Fruit fly (Drosophila melanogaster): Measurements from ENCODE around the gene Klp31E.
A peak's percentile ranks its signal among the peaks of the same experiment; 100 is the strongest.

Klp31E gene

DNA sequence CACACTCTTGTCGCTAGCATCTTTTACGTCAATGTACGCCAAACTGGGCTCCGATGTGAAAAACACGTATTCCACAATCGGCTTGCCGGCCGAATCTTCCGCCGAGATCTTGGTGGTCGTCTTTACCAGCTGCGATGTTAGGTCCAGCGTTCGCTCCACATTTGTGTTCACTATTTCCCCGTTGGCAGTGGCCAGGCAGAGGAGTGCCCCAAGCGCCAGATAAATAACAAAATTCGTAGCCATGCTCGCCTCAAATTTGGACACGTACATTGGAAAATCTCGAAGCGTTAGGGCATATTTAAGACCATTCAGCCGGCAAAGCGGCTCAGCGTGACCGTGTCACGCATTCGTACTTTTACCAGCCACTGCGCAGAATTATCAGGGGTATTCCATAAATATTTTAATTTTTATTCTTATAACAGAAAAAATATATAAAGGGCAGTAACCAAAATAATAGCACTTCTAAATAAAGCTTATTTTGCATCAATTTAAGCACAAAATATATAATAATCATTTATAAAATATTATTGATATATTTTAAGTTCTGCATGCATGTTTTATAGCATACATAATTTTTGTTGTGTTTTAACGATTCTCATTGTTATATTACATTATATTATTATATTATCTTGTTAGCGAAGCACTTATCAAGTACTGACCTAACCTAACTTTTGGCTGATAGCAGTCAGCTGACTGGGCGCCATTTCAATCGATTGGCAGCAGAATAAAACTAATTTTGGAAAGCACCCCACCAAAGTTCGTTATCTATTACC lies 38.2 kb upstream of the Klp31E start, which contains the start of the genes CG33303 and dpr19 (continued):
- TF ChIP-seq CG4820 (GFP tag; optimal IDR thresholded peaks at IDR 0.05) (peak; percentile 41), Eip74EF (GFP tag; optimal IDR thresholded peaks at IDR 0.05) (peak in 1 of 2 experiments; percentile 79), cas (GFP tag; IDR thresholded peaks at IDR 0.05) (no peak), CG32772 (GFP tag; IDR thresholded peaks at IDR 0.05) (peak; percentile 47), CG12391 (tag; optimal IDR thresholded peaks at IDR 0.05) (peak; percentile 92), CG1529 (GFP tag; optimal IDR thresholded peaks at IDR 0.05) (peak; percentile 33), CG15601 (tag; optimal IDR thresholded peaks at IDR 0.05) (peak; percentile 86), D19A (tag; optimal IDR thresholded peaks at IDR 0.05) (peak; percentile 83), slou (GFP tag; optimal IDR thresholded peaks at IDR 0.05) (peak; percentile 20), CG31441 (GFP tag; IDR thresholded peaks at IDR 0.05) (peak; percentile 94), CG17361 (GFP tag; IDR thresholded peaks at IDR 0.05) (peak; percentile 86; the same call in 2 of the 3 replicates), CG1603 (tag; optimal IDR thresholded peaks at IDR 0.05) (peak; percentile 16), CG33213 (GFP tag; optimal IDR thresholded peaks at IDR 0.05) (no peak), CG8388 (GFP tag; optimal IDR thresholded peaks at IDR 0.05) (peak; percentile 86), Fer3 (tag; optimal IDR thresholded peaks at IDR 0.05) (peak; percentile 71), cwo (GFP tag; optimal IDR thresholded peaks at IDR 0.05) (peak; percentile 62), gro (GFP tag; optimal IDR thresholded peaks at IDR 0.05) (peak; percentile 50), CG9797 (GFP tag; optimal IDR thresholded peaks at IDR 0.05) (peak; percentile 80), CG10267 (tag; optimal IDR thresholded peaks at IDR 0.05) (peak; percentile 84), C15 (GFP tag; IDR thresholded peaks at IDR 0.05) (no peak), CrebB (tag; optimal IDR thresholded peaks at IDR 0.05) (peak; percentile 29), B-H2 (GFP tag; optimal IDR thresholded peaks at IDR 0.05) (peak; percentile 68), CG2712 (tag; optimal IDR thresholded peaks at IDR 0.05) (peak; percentile 92), CG18619 (GFP tag; optimal IDR thresholded peaks at IDR 0.05) (peak; percentile 68), CG2120 (GFP tag; optimal IDR thresholded peaks at IDR 0.05) (peak; percentile 27), CG13775 (GFP tag; optimal IDR thresholded peaks at IDR 0.05) (peak; percentile 71), caup (GFP tag; optimal IDR thresholded peaks at IDR 0.05; ENCODE audit: severe bottlenecking) (peak; percentile 74), CG1024 (GFP tag; IDR thresholded peaks at IDR 0.05) (0 out of 2 replicates have a peak, but pooled peaks have one; percentile 35), H15 (GFP tag; IDR thresholded peaks at IDR 0.05) (no peak), toy (GFP tag; IDR thresholded peaks at IDR 0.05) (no peak), prd (optimal IDR thresholded peaks at IDR 0.05) (no peak), prd (GFP tag; IDR thresholded peaks at IDR 0.05) (peak; percentile 27; the same call in 1 of the 3 replicates), CG7271 (tag; optimal IDR thresholded peaks at IDR 0.05) (peak; percentile 73), scrt (GFP tag; optimal IDR thresholded peaks at IDR 0.05) (peak; percentile 59), bcd (GFP tag; optimal IDR thresholded peaks at IDR 0.05) (peak; percentile 65), vvl (GFP tag; IDR thresholded peaks at IDR 0.05) (peak; percentile 83), CG11247 (GFP tag; IDR thresholded peaks at IDR 0.05) (0 out of 2 replicates have a peak, but pooled peaks have one; percentile 29), Rfx (GFP tag; IDR thresholded peaks at IDR 0.05) (peak; percentile 72), CG10321 (GFP tag; IDR thresholded peaks at IDR 0.05) (peak; percentile 49; the same call in 1 of the 2 replicates), tgo (GFP tag; IDR thresholded peaks at IDR 0.05) (peak; percentile 66; the same call in 2 of the 3 replicates), salm (tag; optimal IDR thresholded peaks at IDR 0.05) (peak; percentile 79), vfl (GFP tag; optimal IDR thresholded peaks at IDR 0.05) (no peak), Dip3 (GFP tag; optimal IDR thresholded peaks at IDR 0.05) (no peak), Optix (GFP tag; IDR thresholded peaks at IDR 0.05) (no peak), da (GFP tag; optimal IDR thresholded peaks at IDR 0.05) (no peak), CoRest (tag; optimal IDR thresholded peaks at IDR 0.05) (peak; percentile 83), Awh (GFP tag; IDR thresholded peaks at IDR 0.05) (peak; percentile 73), CG10959 (GFP tag; IDR thresholded peaks at IDR 0.05) (no peak), gcm (GFP tag; optimal IDR thresholded peaks at IDR 0.05) (peak; percentile 83)

Measured in whole organism, embryonic.